Worm (Caenorhabditis elegans): ENCODE results near the gene F21C10.4.

ce11 chrV:9101062-9101461, 25.4 kb upstream of the F21C10.4 start, which contains the start of gene frpr-6:
- no peak for TF ChIP-seq ztf-11 (tag; optimal IDR thresholded peaks at IDR 0.05)
- TF ChIP-seq snpc-4 (tag; optimal IDR thresholded peaks at IDR 0.05) = no peak
- TF ChIP-seq unc-39 (tag; optimal IDR thresholded peaks at IDR 0.05) = no peak
- TF ChIP-seq pha-4 (tag; optimal IDR thresholded peaks at IDR 0.05) = no peak
- TF ChIP-seq nhr-76 (tag; optimal IDR thresholded peaks at IDR 0.05) = no peak
- no peak for TF ChIP-seq sem-2 (GFP tag; optimal IDR thresholded peaks at IDR 0.05)
- TF ChIP-seq sptf-1 (tag; optimal IDR thresholded peaks at IDR 0.05) = no peak
- no peak for TF ChIP-seq ceh-39 (tag; optimal IDR thresholded peaks at IDR 0.05)
- no peak for TF ChIP-seq elt-3 (tag; optimal IDR thresholded peaks at IDR 0.05)
- TF ChIP-seq nhr-237 (tag; optimal IDR thresholded peaks at IDR 0.05) = no peak
